Worm (Caenorhabditis elegans): ENCODE results near the gene F57B9.1.

Gene F57B9.1

DNA sequence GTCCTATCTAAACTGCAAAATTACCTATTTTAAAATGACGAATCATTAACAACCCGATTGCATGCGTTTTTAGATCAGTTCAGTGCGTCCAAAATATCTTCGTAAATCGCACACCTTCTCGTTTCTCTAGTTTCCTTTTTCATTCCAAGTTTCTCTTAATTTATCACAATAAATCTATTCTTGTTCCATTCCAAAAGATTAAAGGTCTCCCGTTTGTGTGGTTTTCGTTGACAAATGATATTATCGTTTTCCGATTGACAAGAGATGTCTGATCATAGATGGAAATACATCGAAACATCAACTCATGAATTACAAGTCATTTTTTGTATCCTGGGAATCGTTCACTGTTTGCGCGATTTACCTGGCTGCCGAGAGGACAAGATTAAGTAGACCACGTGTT is 31.3 kb downstream of the F57B9.1 start:
- TF ChIP-seq nhr-21 (tag; optimal IDR thresholded peaks at IDR 0.05) (peak; percentile 42), sma-9 (GFP tag; optimal IDR thresholded peaks at IDR 0.05) (peak; percentile 32), sma-9 (tag; optimal IDR thresholded peaks at IDR 0.05) (no peak), ztf-4 (tag; optimal IDR thresholded peaks at IDR 0.05) (no peak)

DNA sequence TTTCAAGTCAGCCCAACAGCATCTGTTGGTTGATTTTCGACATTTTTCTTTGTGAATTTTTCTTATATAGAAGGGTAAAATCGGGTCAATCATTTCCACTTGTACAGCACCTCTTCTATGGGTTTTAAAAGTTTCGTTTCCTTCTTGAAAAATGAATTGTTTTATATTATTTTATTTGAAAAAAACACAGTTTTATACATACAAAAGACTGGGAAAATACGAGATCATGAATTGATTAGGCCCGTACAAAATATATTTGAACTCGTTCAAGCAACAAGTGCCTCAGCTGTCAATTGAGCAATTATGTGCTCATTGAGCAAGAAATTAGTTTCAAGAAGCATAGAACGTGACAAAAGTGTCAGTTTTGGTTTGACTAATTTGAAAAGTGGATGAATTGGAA is 40.3 kb downstream of the F57B9.1 start:
- TF ChIP-seq zag-1 (tag; optimal IDR thresholded peaks at IDR 0.05) (no peak), nhr-77 (tag; optimal IDR thresholded peaks at IDR 0.05) (no peak), alr-1 (tag; optimal IDR thresholded peaks at IDR 0.05) (no peak), snpc-4 (tag; optimal IDR thresholded peaks at IDR 0.05) (no peak), sem-4 (tag; optimal IDR thresholded peaks at IDR 0.05) (no peak), lin-13 (GFP tag; optimal IDR thresholded peaks at IDR 0.05) (no peak), F13H6.1 (tag; optimal IDR thresholded peaks at IDR 0.05) (no peak), R02D3.7 (tag; optimal IDR thresholded peaks at IDR 0.05) (no peak), nhr-10 (tag; optimal IDR thresholded peaks at IDR 0.05) (no peak), nhr-25 (tag; optimal IDR thresholded peaks at IDR 0.05) (no peak), nhr-21 (tag; optimal IDR thresholded peaks at IDR 0.05) (no peak), C34F6.9 (tag; optimal IDR thresholded peaks at IDR 0.05) (no peak), ceh-16 (tag; optimal IDR thresholded peaks at IDR 0.05) (no peak), ztf-4 (tag; optimal IDR thresholded peaks at IDR 0.05) (no peak), ztf-1 (GFP tag; conservative IDR thresholded peaks at IDR 0.05) (no peak), nhr-129 (tag; optimal IDR thresholded peaks at IDR 0.05) (no peak), skn-1 (tag; optimal IDR thresholded peaks at IDR 0.05) (no peak), ztf-11 (tag; optimal IDR thresholded peaks at IDR 0.05) (no peak), unc-39 (tag; optimal IDR thresholded peaks at IDR 0.05) (no peak)

DNA sequence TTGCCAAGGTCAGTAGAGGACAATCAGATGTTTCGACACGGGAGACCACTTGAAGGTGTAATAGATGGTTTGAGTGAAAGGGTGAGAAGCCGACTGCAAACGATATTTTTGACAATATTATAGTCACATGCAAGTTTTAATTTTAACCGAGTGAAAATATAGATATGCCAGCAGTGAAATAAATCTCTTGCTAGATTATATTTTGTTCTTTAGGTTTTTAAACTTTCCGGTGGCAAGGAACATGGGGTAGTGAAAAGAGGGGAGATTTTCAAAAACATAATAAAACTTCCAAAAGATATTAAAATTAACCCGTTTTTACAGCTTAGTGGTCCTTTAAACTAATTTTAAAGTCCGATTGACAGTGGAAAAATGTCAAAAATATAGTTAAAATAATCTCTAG is 43.5 kb downstream of the F57B9.1 start, which contains the start of gene C06E8.5:
Gene C06E8.5, minus strand, starts transcription at position 101 of the 400 bp plus-strand sequence.
- TF ChIP-seq nhr-25 (tag; optimal IDR thresholded peaks at IDR 0.05) (peak; percentile 23), nhr-12 (tag; optimal IDR thresholded peaks at IDR 0.05) (no peak)

DNA sequence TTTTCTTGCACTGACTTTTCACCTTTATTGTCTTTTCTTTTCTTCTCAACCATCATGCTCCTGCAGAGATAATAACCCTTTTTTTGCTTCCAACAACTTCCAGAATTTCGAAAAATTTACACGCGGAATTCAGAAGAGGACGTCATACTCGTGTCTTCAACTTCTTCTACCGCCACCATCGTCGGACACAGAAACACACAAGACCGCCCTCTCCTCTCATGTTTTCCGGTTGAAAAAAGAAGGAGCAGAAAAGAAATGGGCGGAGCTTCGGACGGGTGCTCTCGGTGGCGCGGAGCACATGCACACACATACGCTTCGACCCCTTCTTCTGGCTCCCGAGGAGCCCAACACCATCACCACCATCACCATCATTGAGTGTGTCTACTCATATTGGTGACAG is 46.9 kb downstream of the F57B9.1 start, which contains the start of gene lgc-38:
Gene lgc-38, plus strand, starts transcription at position 301 of the 400 bp plus-strand sequence.
- no peak for TF ChIP-seq Y55F3AM.14 (GFP tag; optimal IDR thresholded peaks at IDR 0.05)
- no peak for TF ChIP-seq ama-1 (optimal IDR thresholded peaks at IDR 0.05)
- no peak for TF ChIP-seq elt-1 (tag; optimal IDR thresholded peaks at IDR 0.05)
- TF ChIP-seq R02D3.7 (tag; optimal IDR thresholded peaks at IDR 0.05): no peak
- no peak for TF ChIP-seq lsy-2 (tag; optimal IDR thresholded peaks at IDR 0.05)
- no peak for TF ChIP-seq nhr-6 (tag; optimal IDR thresholded peaks at IDR 0.05)
- no peak for TF ChIP-seq sem-4 (tag; optimal IDR thresholded peaks at IDR 0.05)
- no peak for TF ChIP-seq lin-39 (tag; optimal IDR thresholded peaks at IDR 0.05)
- no peak for TF ChIP-seq F13H6.1 (tag; optimal IDR thresholded peaks at IDR 0.05)
- TF ChIP-seq unc-62 (GFP tag; optimal IDR thresholded peaks at IDR 0.05): no peak
- no peak for TF ChIP-seq peb-1 (tag; optimal IDR thresholded peaks at IDR 0.05)
- TF ChIP-seq ZK546.5 (tag; optimal IDR thresholded peaks at IDR 0.05): no peak
- no peak for TF ChIP-seq ceh-82 (tag; optimal IDR thresholded peaks at IDR 0.05)
- TF ChIP-seq aly-2 (tag; optimal IDR thresholded peaks at IDR 0.05): no peak
- no peak for TF ChIP-seq mdl-1 (tag; optimal IDR thresholded peaks at IDR 0.05)
- no peak for TF ChIP-seq mbf-1 (tag; optimal IDR thresholded peaks at IDR 0.05)
- no peak for TF ChIP-seq nhr-11 (tag; optimal IDR thresholded peaks at IDR 0.05)

DNA sequence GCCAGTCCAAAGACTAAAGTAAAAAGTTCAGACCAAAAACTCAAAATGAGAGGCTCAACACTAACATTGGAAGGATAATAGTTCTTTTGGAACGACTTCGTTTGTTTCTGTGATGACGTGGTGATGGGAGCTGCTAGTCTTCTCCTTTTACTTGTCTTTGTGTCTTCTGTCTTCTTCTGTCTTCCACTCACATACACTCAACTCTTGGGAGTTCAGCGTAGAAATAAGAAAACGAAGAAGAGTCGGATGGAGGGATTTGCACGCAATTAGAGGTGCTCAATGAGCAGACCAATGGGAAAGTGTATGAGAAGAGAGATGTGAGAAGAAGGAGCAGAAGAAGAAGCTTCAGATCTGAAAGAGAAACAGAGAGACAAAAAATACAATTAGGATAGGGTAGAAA is 50.2 kb downstream of the F57B9.1 start:
- TF ChIP-seq blmp-1 (tag; optimal IDR thresholded peaks at IDR 0.05; ENCODE audit: insufficient read depth) (no peak), ama-1 (optimal IDR thresholded peaks at IDR 0.05) (no peak), lin-11 (tag; optimal IDR thresholded peaks at IDR 0.05) (no peak), Y55F3AM.14 (GFP tag; optimal IDR thresholded peaks at IDR 0.05) (no peak), nhr-237 (tag; optimal IDR thresholded peaks at IDR 0.05) (no peak), egl-27 (tag; optimal IDR thresholded peaks at IDR 0.05) (no peak)
